Worm (Caenorhabditis elegans): Measurements from ENCODE around the gene T04A8.18.
"Not testable (repeated sequence)": the region's sequence is repeated elsewhere in the genome, so short reads cannot be mapped to it uniquely, and the experiment has no call there.

The T04A8.18 gene

ce11 chrIII:4739975-4740374 lies 31.0 kb downstream of the T04A8.18 start, which contains the start of gene ras-2:
TSS of gene ras-2 (minus strand) at chrIII:4740075.
- no peak for TF ChIP-seq sdz-38 (tag; optimal IDR thresholded peaks at IDR 0.05)
- TF ChIP-seq ccch-3 (GFP tag; optimal IDR thresholded peaks at IDR 0.05), result no peak
- no peak for TF ChIP-seq aptf-3 (GFP tag; IDR thresholded peaks at IDR 0.05)
- no peak for TF ChIP-seq mcd-1 (GFP tag; IDR thresholded peaks at IDR 0.05)
- TF ChIP-seq snpc-1.3 (tag; optimal IDR thresholded peaks at IDR 0.05; ENCODE audit: insufficient read depth), result no peak
- no peak for TF ChIP-seq hlh-12 (tag; optimal IDR thresholded peaks at IDR 0.05)
- TF ChIP-seq xnd-1 (tag; optimal IDR thresholded peaks at IDR 0.05), result no peak
- TF ChIP-seq ztf-22 (GFP tag; optimal IDR thresholded peaks at IDR 0.05), result no peak
- no peak for TF ChIP-seq F37B4.10 (GFP tag; IDR thresholded peaks at IDR 0.05)
- TF ChIP-seq tbp1 (GFP tag; optimal IDR thresholded peaks at IDR 0.05), result no peak
- TF ChIP-seq lsl-1 (GFP tag; optimal IDR thresholded peaks at IDR 0.05), result no peak
- TF ChIP-seq Y56A3A.18 (GFP tag; IDR thresholded peaks at IDR 0.05), result no peak
- no peak for TF ChIP-seq egl-44 (GFP tag; IDR thresholded peaks at IDR 0.05)
- no peak for TF ChIP-seq ztf-26 (tag; optimal IDR thresholded peaks at IDR 0.05)
- no peak for TF ChIP-seq fkh-3 (tag; optimal IDR thresholded peaks at IDR 0.05)

- no peak for TF ChIP-seq attf-5 (GFP tag; optimal IDR thresholded peaks at IDR 0.05)
- TF ChIP-seq T07F8.4 (tag; optimal IDR thresholded peaks at IDR 0.05), result no peak
- TF ChIP-seq B0019.2 (GFP tag; conservative IDR thresholded peaks at IDR 0.05), result no peak
- TF ChIP-seq cebp-1 (GFP tag; IDR thresholded peaks at IDR 0.05), result no peak
- peak; percentile 48 for TF ChIP-seq cebp-1 (tag; optimal IDR thresholded peaks at IDR 0.05)
- no peak for TF ChIP-seq xnd-1 (tag; optimal IDR thresholded peaks at IDR 0.05)
- no peak for TF ChIP-seq athp-1 (tag; optimal IDR thresholded peaks at IDR 0.05)
- TF ChIP-seq nhr-80 (tag; optimal IDR thresholded peaks at IDR 0.05), result peak; percentile 32
- no peak for TF ChIP-seq hsf-1 (GFP tag; IDR thresholded peaks at IDR 0.05)
- TF ChIP-seq ceh-27 (GFP tag; optimal IDR thresholded peaks at IDR 0.05), result no peak
- TF ChIP-seq snpc-1.3 (tag; optimal IDR thresholded peaks at IDR 0.05; ENCODE audit: insufficient read depth), result no peak
- no peak for TF ChIP-seq nhr-120 (GFP tag; IDR thresholded peaks at IDR 0.05)
- no peak for TF ChIP-seq lsl-1 (GFP tag; optimal IDR thresholded peaks at IDR 0.05)
Measured at ce11 chrIII:4740820-4741219, 31.8 kb downstream of the T04A8.18 start.

DNA sequence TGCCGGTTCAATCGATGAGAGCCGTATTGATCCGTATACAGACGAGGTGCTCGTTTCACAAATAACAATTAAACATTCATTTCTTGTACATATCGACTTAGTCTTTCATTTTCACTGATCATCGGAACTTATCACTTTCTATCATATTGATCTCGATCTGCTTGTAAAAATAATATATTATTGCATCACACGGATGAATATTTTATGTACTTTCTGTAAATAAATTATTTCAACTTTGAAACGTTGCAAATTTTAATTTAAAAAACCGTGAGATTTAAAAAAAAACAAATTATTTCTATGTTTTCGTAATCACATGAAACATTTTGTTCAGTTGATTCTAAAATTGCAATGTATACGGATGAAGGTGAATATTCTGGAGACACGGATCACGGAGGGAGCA lies 33.6 kb downstream of the T04A8.18 start, which contains the start of gene twk-6:
twk-6 (plus strand) TSS at position 301 of the 400 bp plus-strand sequence.
- TF ChIP-seq attf-5 (GFP tag; optimal IDR thresholded peaks at IDR 0.05); pbrm-1 (GFP tag; IDR thresholded peaks at IDR 0.05); bed-1 (GFP tag; IDR thresholded peaks at IDR 0.05): not testable (repeated sequence)

DNA sequence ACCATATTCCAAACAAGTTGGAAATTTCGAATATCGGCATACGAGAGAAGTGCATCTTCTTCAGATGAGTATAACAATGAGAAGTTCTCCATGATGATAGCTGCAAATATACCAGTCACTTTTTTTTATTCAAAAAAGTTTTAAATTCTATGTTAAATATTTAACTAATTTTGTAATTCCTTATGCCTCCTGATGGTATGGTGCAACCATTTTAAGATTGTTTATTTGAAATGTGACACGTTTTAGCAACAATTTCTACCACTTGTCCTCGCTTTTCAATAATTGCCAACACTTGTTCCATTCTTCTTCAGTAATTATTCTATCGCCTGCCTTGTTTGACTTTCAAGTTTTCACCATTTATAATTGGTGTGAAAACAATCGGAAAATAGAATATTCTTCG lies 36.9 kb downstream of the T04A8.18 start, which contains the start of gene F17C8.6:
F17C8.6 (minus strand) TSS at position 101 of the 400 bp plus-strand sequence.
- TF ChIP-seq ceh-40 (GFP tag; IDR thresholded peaks at IDR 0.05) (no peak), Y95B8A.8 (GFP tag; IDR thresholded peaks at IDR 0.05) (no peak), nhr-80 (tag; optimal IDR thresholded peaks at IDR 0.05) (no peak), ztf-28 (GFP tag; IDR thresholded peaks at IDR 0.05) (no peak), hrde-1 (tag; optimal IDR thresholded peaks at IDR 0.05; ENCODE audit: borderline replicate concordance) (no peak), lsy-27 (tag; optimal IDR thresholded peaks at IDR 0.05; ENCODE audit: borderline replicate concordance, insufficient read depth) (no peak), F22D6.2 (tag; optimal IDR thresholded peaks at IDR 0.05) (no peak), ekl-4 (GFP tag; IDR thresholded peaks at IDR 0.05) (no peak), rcor-1 (GFP tag; IDR thresholded peaks at IDR 0.05) (no peak), F33H1.4 (GFP tag; IDR thresholded peaks at IDR 0.05) (no peak), tbp1 (GFP tag; optimal IDR thresholded peaks at IDR 0.05) (no peak), die-1 (tag; optimal IDR thresholded peaks at IDR 0.05) (no peak), aptf-2 (GFP tag; conservative IDR thresholded peaks at IDR 0.05) (no peak), unc-130 (GFP tag; optimal IDR thresholded peaks at IDR 0.05) (no peak), Y53F4B.3 (GFP tag; IDR thresholded peaks at IDR 0.05) (no peak)
